Fruit fly (Drosophila melanogaster): ENCODE data around the gene nkd.

DNA sequence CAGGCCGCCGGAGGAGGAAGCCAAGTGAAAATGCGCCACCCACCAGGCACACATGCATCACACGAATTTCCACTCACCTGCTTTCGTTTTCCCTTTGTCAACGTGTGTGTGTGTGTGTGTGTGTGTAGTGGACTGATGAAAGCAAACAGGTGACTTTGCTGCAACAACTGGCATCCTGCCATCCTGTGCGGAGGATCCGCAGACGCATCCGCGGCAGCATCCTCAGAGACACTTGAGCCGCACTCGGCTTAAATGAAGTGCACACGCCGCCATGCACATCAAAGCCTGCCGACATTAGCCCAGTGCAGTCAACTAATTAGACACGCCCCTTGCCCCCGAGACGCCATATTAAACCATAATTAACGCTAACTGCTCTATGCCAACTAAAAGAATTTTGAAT, 13.6 kb upstream of the nkd start:
- TF ChIP-seq Pif1A (GFP tag; optimal IDR thresholded peaks at IDR 0.05) (no peak), Pif1B (GFP tag; optimal IDR thresholded peaks at IDR 0.05) (no peak), D1 (tag; optimal IDR thresholded peaks at IDR 0.05) (no peak), CG9948 (tag; optimal IDR thresholded peaks at IDR 0.05) (no peak), EcR (GFP tag; optimal IDR thresholded peaks at IDR 0.05) (no peak)
